Worm (Caenorhabditis elegans) whole organism, early embryonic: ENCODE data around the gene ubh-1.

Experiments
- ama-1 ChIP-seq: fragments of 150-350 bp; optimal IDR thresholded peaks from 2 replicates; lab custom pipeline; 2014
- ceh-13 ChIP-seq: fragments of 200-800 bp; sonication (Bioruptor generic); optimal IDR thresholded peaks from 2 replicates; lab custom pipeline; 2018; ENCODE audit warnings: mild to moderate bottlenecking, missing genetic modification characterization, missing compliant biosample characterization
- flt-1 ChIP-seq: fragments of 200-800 bp; sonication (Bioruptor generic); IDR thresholded peaks from 2 replicates; pipeline ENCODE4 v1.3.6; 2022; ENCODE audit warnings: missing genetic modification characterization, missing compliant biosample characterization
- hnd-1 ChIP-seq: sonication (generic microtip); optimal IDR thresholded peaks from 2 replicates; lab custom pipeline; 2016; ENCODE audit warnings: missing genetic modification characterization, missing compliant biosample characterization
- tbx-11 ChIP-seq: fragments of 200-800 bp; sonication (Bioruptor generic); IDR thresholded peaks from 2 replicates; pipeline ENCODE4 v1.3.6; 2022; ENCODE audit warnings: missing genetic modification characterization, missing compliant biosample characterization
- tra-4 ChIP-seq: sonication (generic microtip); optimal IDR thresholded peaks from 2 replicates; lab custom pipeline; 2017; ENCODE audit warnings: missing genetic modification characterization, missing compliant biosample characterization

- TF ChIP-seq ceh-13 (no peak), tra-4 (tag; lab: Kevin White, UChicago) (no peak), flt-1 (GFP tag; lab: Robert Waterston, UW) (no peak), hnd-1 (tag; lab: Kevin White, UChicago) (no peak), tbx-11 (no peak), ama-1 (lab: Kevin White, UChicago) (no peak)
Measured at ce11 chrV:6554308-6554707, 43.1 kb upstream of the ubh-1 start, which contains the start of gene K04A8.19.
